Worm (Caenorhabditis elegans) whole organism, mixed stage, embryonic: ENCODE measurements around the gene alh-7.

Source experiments
- M03D4.4 ChIP-seq: sonication (generic microtip); optimal IDR thresholded peaks from 2 replicates; lab custom pipeline; 2017; ENCODE audit warnings: mild to moderate bottlenecking, missing genetic modification characterization, missing compliant biosample characterization
- bed-3 ChIP-seq: fragments of 200-800 bp; sonication (Bioruptor generic); optimal IDR thresholded peaks from 3 replicates; lab custom pipeline; 2018; ENCODE audit warnings: mild to moderate bottlenecking, missing genetic modification characterization, moderate library complexity, missing compliant biosample characterization
- blmp-1 ChIP-seq: fragments of 150-350 bp; optimal IDR thresholded peaks from 2 replicates; lab custom pipeline; 2014; ENCODE audit warnings: missing biosample characterization, missing genetic modification characterization
- ceh-39 ChIP-seq: fragments of 150-350 bp; optimal IDR thresholded peaks from 2 replicates; lab custom pipeline; 2014; ENCODE audit warnings: missing biosample characterization, missing genetic modification characterization
- ceh-43 ChIP-seq: fragments of 200-800 bp; sonication (Bioruptor generic); optimal IDR thresholded peaks from 2 replicates; lab custom pipeline; 2018; ENCODE audit warnings: mild to moderate bottlenecking, missing genetic modification characterization, moderate library complexity, missing compliant biosample characterization
- ceh-83 ChIP-seq: fragments of 200-800 bp; sonication (Bioruptor generic); optimal IDR thresholded peaks from 2 replicates; lab custom pipeline; 2018; ENCODE audit warnings: mild to moderate bottlenecking, missing genetic modification characterization, missing compliant biosample characterization
- cnd-1 ChIP-seq: fragments of 200-800 bp; sonication (Bioruptor generic); optimal IDR thresholded peaks from 2 replicates; lab custom pipeline; 2018; ENCODE audit warnings: mild to moderate bottlenecking, missing genetic modification characterization, missing compliant biosample characterization
- drap-1 ChIP-seq: fragments of 200-800 bp; sonication (Bioruptor generic); optimal IDR thresholded peaks from 3 replicates; lab custom pipeline; 2018; ENCODE audit warnings: mild to moderate bottlenecking, missing genetic modification characterization, missing compliant biosample characterization
- elt-1 ChIP-seq: sonication (generic microtip); optimal IDR thresholded peaks from 2 replicates; lab custom pipeline; 2017; ENCODE audit warnings: missing genetic modification characterization, mild to moderate bottlenecking, missing compliant biosample characterization, antibody characterized with exemption, moderate library complexity, borderline replicate concordance; ENCODE audit not compliant: insufficient read depth
- elt-3 ChIP-seq: fragments of 150-350 bp; optimal IDR thresholded peaks from 2 replicates; lab custom pipeline; 2014; ENCODE audit warnings: missing biosample characterization, missing genetic modification characterization
- flh-1 ChIP-seq: fragments of 200-800 bp; sonication (Bioruptor generic); optimal IDR thresholded peaks from 2 replicates; lab custom pipeline; 2018; ENCODE audit warnings: mild to moderate bottlenecking, missing genetic modification characterization, moderate library complexity, missing compliant biosample characterization
- ham-2 ChIP-seq: fragments of 200-800 bp; sonication (Bioruptor generic); optimal IDR thresholded peaks from 2 replicates; lab custom pipeline; 2018; ENCODE audit warnings: mild to moderate bottlenecking, missing genetic modification characterization, missing compliant biosample characterization
- lin-13 ChIP-seq: fragments of 150-350 bp; optimal IDR thresholded peaks from 2 replicates; lab custom pipeline; 2014; ENCODE audit warnings: missing biosample characterization, missing genetic modification characterization
- lin-32 ChIP-seq: fragments of 200-800 bp; sonication (Bioruptor generic); optimal IDR thresholded peaks from 2 replicates; lab custom pipeline; 2018; ENCODE audit warnings: mild to moderate bottlenecking, missing genetic modification characterization, missing compliant biosample characterization
- lsy-2 ChIP-seq: fragments of 150-350 bp; optimal IDR thresholded peaks from 2 replicates; lab custom pipeline; 2014; ENCODE audit warnings: missing biosample characterization, missing genetic modification characterization
- mab-5 ChIP-seq: fragments of 150-350 bp; optimal IDR thresholded peaks from 2 replicates; lab custom pipeline; 2014; ENCODE audit warnings: missing biosample characterization, missing genetic modification characterization
- mls-2 ChIP-seq: sonication (generic microtip); optimal IDR thresholded peaks from 2 replicates; lab custom pipeline; 2016; ENCODE audit warnings: mild to moderate bottlenecking, missing genetic modification characterization, moderate library complexity, missing compliant biosample characterization
- nhr-12 ChIP-seq: fragments of 150-350 bp; optimal IDR thresholded peaks from 2 replicates; lab custom pipeline; 2014; ENCODE audit warnings: missing biosample characterization, missing genetic modification characterization
- nhr-237 ChIP-seq: fragments of 150-350 bp; optimal IDR thresholded peaks from 2 replicates; lab custom pipeline; 2014; ENCODE audit warnings: missing biosample characterization, missing genetic modification characterization
- nhr-28 ChIP-seq: fragments of 150-350 bp; optimal IDR thresholded peaks from 2 replicates; lab custom pipeline; 2014; ENCODE audit warnings: missing biosample characterization, missing genetic modification characterization
- nhr-76 ChIP-seq: sonication (generic microtip); optimal IDR thresholded peaks from 2 replicates; lab custom pipeline; 2017; ENCODE audit warnings: missing biosample characterization, missing genetic modification characterization
- pha-4 ChIP-seq: fragments of 150-350 bp; optimal IDR thresholded peaks from 2 replicates; lab custom pipeline; 2018; ENCODE audit warnings: missing biosample characterization, missing genetic modification reagents, missing genetic modification characterization
- sem-2 ChIP-seq: fragments of 200-800 bp; sonication (Bioruptor generic); optimal IDR thresholded peaks from 2 replicates; lab custom pipeline; 2018; ENCODE audit warnings: mild to moderate bottlenecking, missing genetic modification characterization, missing compliant biosample characterization
- snpc-4 ChIP-seq: fragments of 150-350 bp; optimal IDR thresholded peaks from 2 replicates; lab custom pipeline; 2014; ENCODE audit warnings: missing biosample characterization, missing genetic modification characterization
- sptf-1 ChIP-seq: sonication (generic microtip); optimal IDR thresholded peaks from 2 replicates; lab custom pipeline; 2017; ENCODE audit warnings: mild to moderate bottlenecking, missing genetic modification characterization, moderate library complexity, missing compliant biosample characterization
- tbx-8 ChIP-seq: fragments of 200-800 bp; sonication (Bioruptor generic); optimal IDR thresholded peaks from 2 replicates; lab custom pipeline; 2018; ENCODE audit warnings: mild to moderate bottlenecking, missing genetic modification characterization, moderate library complexity, missing compliant biosample characterization
- unc-120 ChIP-seq: sonication (generic microtip); optimal IDR thresholded peaks from 2 replicates; lab custom pipeline; 2017; ENCODE audit warnings: missing genetic modification characterization, missing compliant biosample characterization; ENCODE audit not compliant: poor library complexity, severe bottlenecking
- unc-39 ChIP-seq: fragments of 150-350 bp; optimal IDR thresholded peaks from 2 replicates; lab custom pipeline; 2014; ENCODE audit warnings: missing biosample characterization, missing genetic modification characterization
- unc-62 ChIP-seq: fragments of 150-350 bp; optimal IDR thresholded peaks from 2 replicates; lab custom pipeline; 2014; ENCODE audit warnings: missing biosample characterization, missing genetic modification reagents, missing genetic modification characterization
- ztf-11 ChIP-seq: fragments of 150-350 bp; optimal IDR thresholded peaks from 2 replicates; lab custom pipeline; 2014; ENCODE audit warnings: missing biosample characterization, missing genetic modification characterization

alh-7 gene

ce11 chrII:13447166-13447643 lies 44.4 kb downstream of the alh-7 start, which contains the start of gene tbc-14:
Gene tbc-14, minus strand, starts transcription at chrII:13447593.
- TF ChIP-seq blmp-1 (no peak), lsy-2 (tag; lab: Kevin White, UChicago) (no peak), drap-1 (GFP tag; lab: Kevin White, UChicago) (no peak), nhr-28 (tag; lab: Kevin White, UChicago) (no peak), nhr-76 (tag; lab: Kevin White, UChicago) (no peak), bed-3 (GFP tag; lab: Kevin White, UChicago) (no peak), unc-39 (tag; lab: Kevin White, UChicago) (no peak), lin-32 (GFP tag; lab: Kevin White, UChicago) (no peak), lin-13 (no peak), ceh-39 (no peak), ztf-11 (tag; lab: Kevin White, UChicago) (no peak), pha-4 (tag; lab: Kevin White, UChicago) (no peak), elt-1 (tag; lab: Kevin White, UChicago) (no peak), snpc-4 (tag; lab: Kevin White, UChicago) (no peak), cnd-1 (tag; lab: Kevin White, UChicago) (no peak), flh-1 (GFP tag; lab: Kevin White, UChicago) (no peak), tbx-8 (GFP tag; lab: Kevin White, UChicago) (no peak), ceh-43 (GFP tag; lab: Kevin White, UChicago) (no peak), sptf-1 (tag; lab: Kevin White, UChicago) (no peak)

ce11 chrII:13446597-13446996 lies 45.0 kb downstream of the alh-7 start:
- TF ChIP-seq sptf-1 (tag; lab: Kevin White, UChicago) (no peak), nhr-12 (tag; lab: Kevin White, UChicago) (no peak), elt-1 (tag; lab: Kevin White, UChicago) (no peak), unc-120 (tag; lab: Kevin White, UChicago) (no peak), nhr-28 (tag; lab: Kevin White, UChicago) (no peak), unc-39 (tag; lab: Kevin White, UChicago) (no peak), blmp-1 (no peak), lsy-2 (tag; lab: Kevin White, UChicago) (no peak), ztf-11 (tag; lab: Kevin White, UChicago) (no peak), elt-3 (tag; lab: Kevin White, UChicago) (no peak), ceh-43 (GFP tag; lab: Kevin White, UChicago) (no peak), bed-3 (GFP tag; lab: Kevin White, UChicago) (no peak), nhr-237 (tag; lab: Kevin White, UChicago) (no peak), sem-2 (no peak)
- TF ChIP-seq, all 35 proteins: peak for 0

ce11 chrII:13444307-13444706 lies 47.3 kb downstream of the alh-7 start:
- TF ChIP-seq nhr-28 (tag; lab: Kevin White, UChicago): no peak
- TF ChIP-seq unc-39 (tag; lab: Kevin White, UChicago): no peak
- no peak for TF ChIP-seq unc-120 (tag; lab: Kevin White, UChicago)
- no peak for TF ChIP-seq ham-2 (GFP tag; lab: Kevin White, UChicago)
- no peak for TF ChIP-seq lsy-2 (tag; lab: Kevin White, UChicago)
- TF ChIP-seq pha-4 (tag; lab: Kevin White, UChicago): no peak
- no peak for TF ChIP-seq mab-5 (tag; lab: Kevin White, UChicago)
- TF ChIP-seq unc-62 (GFP tag; lab: Kevin White, UChicago): no peak
- TF ChIP-seq M03D4.4 (tag; lab: Kevin White, UChicago): no peak
- no peak for TF ChIP-seq ceh-43 (GFP tag; lab: Kevin White, UChicago)
- no peak for TF ChIP-seq tbx-8 (GFP tag; lab: Kevin White, UChicago)
- no peak for TF ChIP-seq nhr-76 (tag; lab: Kevin White, UChicago)
- no peak for TF ChIP-seq mls-2 (tag; lab: Kevin White, UChicago)
- TF ChIP-seq cnd-1 (tag; lab: Kevin White, UChicago): no peak
- no peak for TF ChIP-seq elt-3 (tag; lab: Kevin White, UChicago)
- no peak for TF ChIP-seq ceh-83 (GFP tag; lab: Kevin White, UChicago)
- no peak for TF ChIP-seq sptf-1 (tag; lab: Kevin White, UChicago)
